Worm (Caenorhabditis elegans): ENCODE results near the gene cdh-4.

The cdh-4 gene

DNA sequence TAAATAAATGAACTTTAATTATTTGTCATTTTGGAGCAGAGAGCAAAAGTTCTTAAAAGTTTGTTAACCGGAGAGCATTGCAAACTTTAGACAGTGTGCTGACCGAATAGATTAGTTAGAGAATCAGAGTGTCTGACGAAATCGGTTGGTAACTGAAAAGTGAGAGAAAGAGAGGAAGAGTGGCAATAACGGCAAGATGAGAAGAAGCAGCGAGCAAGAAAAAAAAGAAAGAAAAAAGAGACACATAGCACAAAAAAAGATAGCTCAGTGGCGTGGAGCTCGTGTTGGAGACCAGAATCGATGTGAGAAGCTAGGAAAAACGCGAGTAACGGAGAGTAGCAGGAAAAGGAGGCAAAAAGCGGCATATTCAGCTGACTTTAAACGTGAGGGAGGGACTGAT, 15.8 kb upstream of the cdh-4 start:
- TF ChIP-seq ces-1 (GFP tag; optimal IDR thresholded peaks at IDR 0.05) (peak; percentile 56), tbx-8 (GFP tag; optimal IDR thresholded peaks at IDR 0.05) (no peak), unc-120 (tag; optimal IDR thresholded peaks at IDR 0.05; ENCODE audit: poor library complexity, severe bottlenecking) (peak; percentile 44)

DNA sequence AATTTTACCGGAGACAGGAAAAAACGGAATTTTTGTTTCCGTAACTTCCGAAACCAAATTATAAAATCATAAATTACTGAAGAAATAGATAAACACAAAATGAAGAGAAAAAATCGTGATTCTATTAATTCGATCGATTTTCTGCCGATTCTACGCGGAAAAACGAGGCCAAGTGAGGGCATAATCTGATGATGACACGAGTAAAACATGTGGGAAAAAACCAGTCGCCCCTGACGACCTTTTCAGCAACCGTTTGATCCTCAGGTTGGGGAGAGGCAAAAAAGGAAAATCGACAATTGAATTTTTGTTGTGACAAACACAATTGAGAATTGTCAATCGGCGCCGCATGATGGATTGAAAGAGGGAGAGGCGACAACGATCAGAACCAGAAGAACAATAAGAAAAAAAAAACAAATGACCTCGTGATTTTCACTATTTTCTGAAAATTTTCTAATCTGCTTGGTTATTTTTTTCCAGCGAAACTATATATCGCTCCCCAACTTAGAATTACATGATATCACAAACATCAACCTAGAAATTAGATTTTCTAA, 15.1 kb upstream of the cdh-4 start:
- no peak for TF ChIP-seq mep-1 (tag; optimal IDR thresholded peaks at IDR 0.05)
- no peak for TF ChIP-seq snpc-4 (tag; optimal IDR thresholded peaks at IDR 0.05)
- no peak for TF ChIP-seq sem-2 (GFP tag; optimal IDR thresholded peaks at IDR 0.05)
- no peak for TF ChIP-seq ces-1 (GFP tag; optimal IDR thresholded peaks at IDR 0.05)
- TF ChIP-seq elt-3 (tag; optimal IDR thresholded peaks at IDR 0.05), result no peak
- TF ChIP-seq nhr-76 (tag; optimal IDR thresholded peaks at IDR 0.05), result no peak
- TF ChIP-seq unc-62 (GFP tag; optimal IDR thresholded peaks at IDR 0.05), result no peak
- no peak for TF ChIP-seq drap-1 (GFP tag; optimal IDR thresholded peaks at IDR 0.05)
- TF ChIP-seq unc-39 (tag; optimal IDR thresholded peaks at IDR 0.05), result no peak
- TF ChIP-seq mab-5 (tag; optimal IDR thresholded peaks at IDR 0.05), result no peak
- TF ChIP-seq ztf-11 (tag; optimal IDR thresholded peaks at IDR 0.05), result no peak
- no peak for TF ChIP-seq ceh-83 (GFP tag; optimal IDR thresholded peaks at IDR 0.05)
- no peak for TF ChIP-seq nhr-2 (tag; optimal IDR thresholded peaks at IDR 0.05)
- TF ChIP-seq bed-3 (GFP tag; optimal IDR thresholded peaks at IDR 0.05), result no peak
- no peak for TF ChIP-seq lsy-2 (tag; optimal IDR thresholded peaks at IDR 0.05)
- TF ChIP-seq M03D4.4 (tag; optimal IDR thresholded peaks at IDR 0.05), result no peak

ce11 chrIII:4505726-4506125, 14.4 kb upstream of the cdh-4 start:
- TF ChIP-seq mls-2 (tag; optimal IDR thresholded peaks at IDR 0.05) (peak; percentile 58), bed-3 (GFP tag; optimal IDR thresholded peaks at IDR 0.05) (no peak), nhr-76 (tag; optimal IDR thresholded peaks at IDR 0.05) (no peak), ces-1 (GFP tag; optimal IDR thresholded peaks at IDR 0.05) (peak; percentile 97), M03D4.4 (tag; optimal IDR thresholded peaks at IDR 0.05) (peak; percentile 20)

DNA sequence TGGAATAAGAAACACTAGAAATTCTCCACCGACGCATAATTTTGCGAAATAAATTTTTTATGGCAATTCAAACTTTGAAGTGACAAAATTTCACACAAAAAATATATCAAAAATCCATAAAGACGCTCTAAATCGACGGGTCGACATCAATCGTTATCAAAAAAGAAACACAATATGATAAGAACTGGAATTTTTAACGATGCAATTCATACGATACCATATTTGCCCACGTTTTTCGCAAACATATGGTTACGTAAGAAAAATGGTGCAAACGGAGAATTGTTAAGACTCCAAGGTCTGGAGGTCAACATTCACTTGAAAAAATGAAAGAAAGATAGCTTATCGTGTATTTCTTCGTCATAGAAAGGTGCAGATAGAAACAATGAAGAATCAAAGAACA, 14.0 kb upstream of the cdh-4 start:
- TF ChIP-seq nhr-28 (tag; optimal IDR thresholded peaks at IDR 0.05) (no peak), mls-2 (tag; optimal IDR thresholded peaks at IDR 0.05) (no peak), bed-3 (GFP tag; optimal IDR thresholded peaks at IDR 0.05) (no peak), unc-120 (tag; optimal IDR thresholded peaks at IDR 0.05; ENCODE audit: poor library complexity, severe bottlenecking) (no peak), flh-1 (GFP tag; optimal IDR thresholded peaks at IDR 0.05) (no peak), pha-4 (tag; optimal IDR thresholded peaks at IDR 0.05) (no peak), ces-1 (GFP tag; optimal IDR thresholded peaks at IDR 0.05) (no peak), tbx-8 (GFP tag; optimal IDR thresholded peaks at IDR 0.05) (no peak), ham-2 (GFP tag; optimal IDR thresholded peaks at IDR 0.05) (no peak), sem-2 (GFP tag; optimal IDR thresholded peaks at IDR 0.05) (no peak), nhr-2 (tag; optimal IDR thresholded peaks at IDR 0.05) (no peak), mab-5 (tag; optimal IDR thresholded peaks at IDR 0.05) (no peak), sptf-1 (tag; optimal IDR thresholded peaks at IDR 0.05) (no peak), nhr-237 (tag; optimal IDR thresholded peaks at IDR 0.05) (no peak), elt-3 (tag; optimal IDR thresholded peaks at IDR 0.05) (no peak), lsy-2 (tag; optimal IDR thresholded peaks at IDR 0.05) (no peak), M03D4.4 (tag; optimal IDR thresholded peaks at IDR 0.05) (no peak)

ce11 chrIII:4506590-4507128, 13.5 kb upstream of the cdh-4 start:
- TF ChIP-seq drap-1 (GFP tag; optimal IDR thresholded peaks at IDR 0.05) (no peak), nhr-76 (tag; optimal IDR thresholded peaks at IDR 0.05) (no peak), tbx-8 (GFP tag; optimal IDR thresholded peaks at IDR 0.05) (no peak), nhr-12 (tag; optimal IDR thresholded peaks at IDR 0.05) (no peak), unc-39 (tag; optimal IDR thresholded peaks at IDR 0.05) (no peak), sem-2 (GFP tag; optimal IDR thresholded peaks at IDR 0.05) (no peak), sptf-1 (tag; optimal IDR thresholded peaks at IDR 0.05) (no peak), hlh-1 (tag; optimal IDR thresholded peaks at IDR 0.05) (no peak), M03D4.4 (tag; optimal IDR thresholded peaks at IDR 0.05) (no peak), nhr-237 (tag; optimal IDR thresholded peaks at IDR 0.05) (no peak), ztf-11 (tag; optimal IDR thresholded peaks at IDR 0.05) (no peak), zip-8 (tag; optimal IDR thresholded peaks at IDR 0.05) (no peak), ceh-83 (GFP tag; optimal IDR thresholded peaks at IDR 0.05) (no peak), nhr-2 (tag; optimal IDR thresholded peaks at IDR 0.05) (no peak), nhr-28 (tag; optimal IDR thresholded peaks at IDR 0.05) (no peak), mab-5 (tag; optimal IDR thresholded peaks at IDR 0.05) (no peak), mep-1 (tag; optimal IDR thresholded peaks at IDR 0.05) (no peak)
